Worm (Caenorhabditis elegans): Measurements from ENCODE around the gene gst-14.

The gst-14 gene

ce11 chrII:13637464-13637863 lies 21.6 kb upstream of the gst-14 start:
- TF ChIP-seq zip-11 (GFP tag; IDR thresholded peaks at IDR 0.05) (no peak), rbr-2 (tag; optimal IDR thresholded peaks at IDR 0.05) (no peak), mes-2 (tag; optimal IDR thresholded peaks at IDR 0.05; ENCODE audit: poor library complexity, severe bottlenecking) (no peak), set-16 (GFP tag; IDR thresholded peaks at IDR 0.05) (peak; percentile 79)

ce11 chrII:13636596-13636995 lies 20.7 kb upstream of the gst-14 start:
- TF ChIP-seq hif-1 (tag; optimal IDR thresholded peaks at IDR 0.05) (no peak), R02D3.7 (tag; optimal IDR thresholded peaks at IDR 0.05) (no peak), dmd-8 (GFP tag; IDR thresholded peaks at IDR 0.05) (no peak), Y48G9A.11 (GFP tag; IDR thresholded peaks at IDR 0.05) (no peak), ztf-11 (tag; optimal IDR thresholded peaks at IDR 0.05) (no peak), rbr-2 (tag; optimal IDR thresholded peaks at IDR 0.05) (no peak), hlh-11 (tag; optimal IDR thresholded peaks at IDR 0.05) (no peak), lim-7 (GFP tag; IDR thresholded peaks at IDR 0.05) (no peak), nhr-11 (tag; optimal IDR thresholded peaks at IDR 0.05) (no peak), nhr-41 (GFP tag; IDR thresholded peaks at IDR 0.05) (0 out of 2 replicates have a peak, but pooled peaks have one; percentile 22), mes-2 (tag; optimal IDR thresholded peaks at IDR 0.05; ENCODE audit: poor library complexity, severe bottlenecking) (peak; percentile 0), lin-29 (GFP tag; IDR thresholded peaks at IDR 0.05) (no peak), ceh-32 (tag; optimal IDR thresholded peaks at IDR 0.05; ENCODE audit: poor library complexity) (no peak), zfp-3 (GFP tag; conservative IDR thresholded peaks at IDR 0.05) (no peak), zfp-2 (tag; optimal IDR thresholded peaks at IDR 0.05) (no peak), ceh-28 (tag; optimal IDR thresholded peaks at IDR 0.05) (no peak), mxl-3 (GFP tag; optimal IDR thresholded peaks at IDR 0.05) (no peak), Y75B8A.6 (GFP tag; IDR thresholded peaks at IDR 0.05) (no peak), T20F7.1 (GFP tag; optimal IDR thresholded peaks at IDR 0.05) (no peak), cey-2 (tag; optimal IDR thresholded peaks at IDR 0.05; ENCODE audit: borderline replicate concordance, insufficient read depth) (no peak), F10B5.3 (tag; optimal IDR thresholded peaks at IDR 0.05) (no peak), madf-9 (GFP tag; conservative IDR thresholded peaks at IDR 0.05) (no peak), F44E2.7 (GFP tag; IDR thresholded peaks at IDR 0.05) (no peak), egl-43 (GFP tag; IDR thresholded peaks at IDR 0.05) (no peak), dve-1 (tag; optimal IDR thresholded peaks at IDR 0.05; ENCODE audit: insufficient read depth) (no peak), ZK546.5 (tag; optimal IDR thresholded peaks at IDR 0.05) (no peak), ama-1 (optimal IDR thresholded peaks at IDR 0.05) (no peak), skn-1 (tag; optimal IDR thresholded peaks at IDR 0.05) (no peak), madf-5 (GFP tag; IDR thresholded peaks at IDR 0.05) (no peak), arid-1 (GFP tag; conservative IDR thresholded peaks at IDR 0.05) (no peak), vab-7 (GFP tag; IDR thresholded peaks at IDR 0.05) (no peak), nhr-6 (tag; optimal IDR thresholded peaks at IDR 0.05) (no peak), aly-2 (tag; optimal IDR thresholded peaks at IDR 0.05) (no peak), aha-1 (tag) (no peak), T26A8.4 (GFP tag; IDR thresholded peaks at IDR 0.05) (no peak; the same call in 1 of the 2 replicates), daf-8 (GFP tag; IDR thresholded peaks at IDR 0.05) (no peak), ZK337.2 (GFP tag; IDR thresholded peaks at IDR 0.05) (no peak), pqm-1 (tag; optimal IDR thresholded peaks at IDR 0.05) (no peak), Y105C5A.15 (GFP tag; IDR thresholded peaks at IDR 0.05) (no peak), daf-19 (GFP tag; conservative IDR thresholded peaks at IDR 0.05) (no peak), sdz-12 (GFP tag; optimal IDR thresholded peaks at IDR 0.05) (no peak), nhr-10 (tag; optimal IDR thresholded peaks at IDR 0.05) (no peak), nhr-102 (tag; optimal IDR thresholded peaks at IDR 0.05) (no peak), nhr-77 (tag; optimal IDR thresholded peaks at IDR 0.05) (peak; percentile 11), hmg-1.1 (GFP tag; IDR thresholded peaks at IDR 0.05) (no peak), nhr-111 (GFP tag; optimal IDR thresholded peaks at IDR 0.05) (no peak), nhr-237 (tag; optimal IDR thresholded peaks at IDR 0.05) (no peak), ceh-20 (GFP tag; IDR thresholded peaks at IDR 0.05) (no peak)
